Fruit fly (Drosophila melanogaster): ENCODE measurements around the gene CG15814.

DNA sequence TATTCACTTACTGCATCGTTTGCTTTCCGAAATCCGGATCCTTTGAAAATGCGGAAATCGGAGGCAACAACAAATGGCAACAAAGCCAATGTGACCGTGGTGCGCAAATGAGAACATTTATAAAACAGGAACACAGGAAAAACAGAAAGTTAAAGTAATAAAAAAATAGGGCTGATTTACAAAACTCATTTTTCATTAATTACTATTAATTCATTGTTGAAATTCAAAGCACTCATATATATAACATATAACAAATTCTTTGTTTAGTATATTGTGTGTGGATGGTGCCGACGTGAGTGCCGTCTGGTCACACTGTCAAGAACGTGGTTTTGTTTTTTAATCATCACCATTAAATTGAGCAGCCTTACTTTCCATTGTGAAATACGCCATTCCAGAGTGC, 10.6 kb upstream of the CG15814 start, which contains the start of the genes Arp8 and CG6769:
- TF ChIP-seq psq (optimal IDR thresholded peaks at IDR 0.05), result no peak
- no peak for TF ChIP-seq h (optimal IDR thresholded peaks at IDR 0.05)

All from Kc167 (cell line).